Fruit fly (Drosophila melanogaster) whole organism, embryonic: Measurements from ENCODE around the gene GNBP3.

ENCODE experiments used
- B-H1 ChIP-seq: fragments of 200-800 bp; sonication (Bioruptor generic); IDR thresholded peaks from 3 replicates; pipeline ENCODE4 v1.3.6; 2022; ENCODE audit warnings: missing biosample characterization, missing genetic modification characterization
- CG11085 ChIP-seq: fragments of 200-800 bp; sonication (Bioruptor generic); IDR thresholded peaks from 2 replicates; pipeline ENCODE4 v1.3.6; 2022; ENCODE audit warnings: missing biosample characterization, missing genetic modification characterization
- CG18262 ChIP-seq: fragments of 200-800 bp; optimal IDR thresholded peaks from 3 replicates; lab custom pipeline; 2019; ENCODE audit warnings: missing biosample characterization, mild to moderate bottlenecking, missing genetic modification characterization, moderate library complexity
- CG34376 ChIP-seq: fragments of 200-800 bp; sonication (Bioruptor generic); optimal IDR thresholded peaks from 2 replicates; lab custom pipeline; 2018; ENCODE audit warnings: missing biosample characterization, mild to moderate bottlenecking, missing genetic modification characterization
- CG4854 ChIP-seq: fragments of 200-800 bp; sonication (Bioruptor generic); optimal IDR thresholded peaks from 2 replicates; lab custom pipeline; 2016; ENCODE audit warnings: missing biosample characterization, missing genetic modification characterization, inconsistent platforms
- CG7271 ChIP-seq: fragments of 200-800 bp; sonication (Bioruptor generic); optimal IDR thresholded peaks from 2 replicates; lab custom pipeline; 2018; ENCODE audit warnings: missing biosample characterization, mild to moderate bottlenecking, missing genetic modification characterization, moderate library complexity
- HLH54F ChIP-seq: fragments of 200-800 bp; sonication (Bioruptor generic); optimal IDR thresholded peaks from 3 replicates; lab custom pipeline; 2016; ENCODE audit warnings: missing biosample characterization, missing genetic modification characterization
- Vsx1 ChIP-seq: fragments of 200-800 bp; sonication (Bioruptor generic); optimal IDR thresholded peaks from 2 replicates; lab custom pipeline; 2017; ENCODE audit warnings: missing biosample characterization, mild to moderate bottlenecking, missing genetic modification characterization, missing genetic modification reagents
- ci ChIP-seq: fragments of 200-800 bp; sonication (Bioruptor generic); IDR thresholded peaks from 3 replicates; pipeline ENCODE4 v1.3.6; 2022; ENCODE audit warnings: missing biosample characterization, missing genetic modification characterization
- gt ChIP-seq: fragments of 200-800 bp; sonication (Bioruptor generic); IDR thresholded peaks from 2 replicates; pipeline ENCODE4 v1.3.6; 2022; ENCODE audit warnings: missing biosample characterization, missing genetic modification characterization
- nerfin-2 ChIP-seq: fragments of 200-800 bp; sonication (Bioruptor generic); IDR thresholded peaks from 2 replicates; pipeline ENCODE4 v1.3.6; 2022; ENCODE audit warnings: missing biosample characterization, missing genetic modification characterization; ENCODE audit not compliant: partially characterized antibody
- ranshi ChIP-seq: fragments of 200-800 bp; sonication (Bioruptor generic); IDR thresholded peaks from 2 replicates; pipeline ENCODE4 v1.3.6; 2022; ENCODE audit warnings: missing biosample characterization, missing genetic modification characterization
- tin ChIP-seq: fragments of 200-800 bp; sonication (Bioruptor generic); optimal IDR thresholded peaks from 3 replicates; lab custom pipeline; 2016; ENCODE audit warnings: missing biosample characterization, missing genetic modification characterization

dm6 chr3L:8996173-8996767 is 41.4 kb downstream of the GNBP3 start:
- TF ChIP-seq nerfin-2 (GFP tag; lab: Robert Waterston, UW) (no peak), CG7271 (tag; lab: Kevin White, UChicago) (no peak), tin (GFP tag; lab: Kevin White, UChicago) (peak; percentile 53), CG4854 (no peak), CG34376 (GFP tag; lab: Kevin White, UChicago) (no peak), ci (GFP tag; lab: Robert Waterston, UW) (peak; percentile 94), Vsx1 (GFP tag; lab: Kevin White, UChicago) (no peak), ranshi (GFP tag; lab: Robert Waterston, UW) (peak; percentile 62; the same call in 1 of the 2 replicates), CG18262 (tag; lab: Kevin White, UChicago) (no peak), B-H1 (GFP tag; lab: Robert Waterston, UW) (peak; percentile 44; the same call in 2 of the 3 replicates), CG11085 (GFP tag; lab: Robert Waterston, UW) (0 out of 2 replicates have a peak, but pooled peaks have one; percentile 44), gt (no peak), HLH54F (peak; percentile 60)
